Worm (Caenorhabditis elegans) whole organism, L4 larva: ENCODE data around the gene kin-5.
A peak's percentile ranks its signal among the peaks of the same experiment; 100 is the strongest.

Experiments used
- F37D6.2 ChIP-seq: sonication (generic microtip); optimal IDR thresholded peaks from 2 replicates; lab custom pipeline; 2016; ENCODE audit warnings: mild to moderate bottlenecking, missing genetic modification characterization, missing compliant biosample characterization
- T20F7.1 ChIP-seq: fragments of 200-800 bp; sonication (Bioruptor generic); optimal IDR thresholded peaks from 2 replicates; lab custom pipeline; 2018; ENCODE audit warnings: mild to moderate bottlenecking, missing genetic modification characterization, missing compliant biosample characterization
- T26A8.4 ChIP-seq: fragments of 200-800 bp; sonication (Bioruptor generic); IDR thresholded peaks from 2 replicates; pipeline ENCODE4 v1.3.6; 2022; ENCODE audit warnings: missing genetic modification characterization, missing compliant biosample characterization
- Y105C5A.15 ChIP-seq: fragments of 200-800 bp; sonication (Bioruptor generic); IDR thresholded peaks from 2 replicates; pipeline ENCODE4 v1.3.6; 2022; ENCODE audit warnings: missing genetic modification characterization, missing compliant biosample characterization
- Y75B8A.6 ChIP-seq: fragments of 200-800 bp; sonication (Bioruptor generic); IDR thresholded peaks from 2 replicates; pipeline ENCODE4 v1.3.6; 2022; ENCODE audit warnings: missing genetic modification reagents, missing genetic modification characterization, missing compliant biosample characterization
- aly-2 ChIP-seq: sonication (generic microtip); optimal IDR thresholded peaks from 2 replicates; lab custom pipeline; 2018; ENCODE audit warnings: missing biosample characterization, missing genetic modification characterization
- ama-1 ChIP-seq: fragments of 150-350 bp; optimal IDR thresholded peaks from 2 replicates; lab custom pipeline; 2014; ENCODE audit warnings: inconsistent platforms, mixed read lengths
- ceh-62 ChIP-seq: sonication (generic microtip); optimal IDR thresholded peaks from 2 replicates; lab custom pipeline; 2017; ENCODE audit warnings: missing biosample characterization, missing genetic modification characterization
- cey-2 ChIP-seq: sonication (generic microtip); optimal IDR thresholded peaks from 3 replicates; lab custom pipeline; 2017; ENCODE audit warnings: missing genetic modification characterization, mild to moderate bottlenecking, missing compliant biosample characterization, antibody characterized with exemption, borderline replicate concordance; ENCODE audit not compliant: insufficient read depth
- daf-16 ChIP-seq, 3 experiments: sonication (generic microtip); optimal IDR thresholded peaks; 2 replicates each; lab custom pipeline; 2016 to 2017; ENCODE audit warnings: missing genetic modification characterization in 3 of 3, missing genetic modification reagents in 3 of 3, mild to moderate bottlenecking in 2 of 3, missing compliant biosample characterization in 2 of 3, missing biosample characterization in 1 of 3, moderate library complexity in 1 of 3
- dmd-6 ChIP-seq: fragments of 200-800 bp; sonication (Bioruptor generic); IDR thresholded peaks from 2 replicates; pipeline ENCODE4 v1.3.6; 2022; ENCODE audit warnings: missing genetic modification reagents, missing genetic modification characterization, missing compliant biosample characterization
- fos-1 ChIP-seq: fragments of 150-350 bp; optimal IDR thresholded peaks from 2 replicates; lab custom pipeline; 2014; ENCODE audit warnings: missing biosample characterization, missing genetic modification characterization
- hlh-30 ChIP-seq: sonication (generic microtip); optimal IDR thresholded peaks from 2 replicates; lab custom pipeline; 2017; ENCODE audit warnings: antibody characterized with exemption, mild to moderate bottlenecking, missing genetic modification characterization, missing compliant biosample characterization; ENCODE audit not compliant: insufficient read depth
- lin-1 ChIP-seq: fragments of 200-800 bp; sonication (Bioruptor generic); IDR thresholded peaks from 2 replicates; pipeline ENCODE4 v1.3.6; 2022; ENCODE audit warnings: missing genetic modification reagents, missing genetic modification characterization, missing compliant biosample characterization
- lin-38 ChIP-seq: fragments of 200-800 bp; sonication (Bioruptor generic); IDR thresholded peaks from 2 replicates; pipeline ENCODE4 v1.3.6; 2022; ENCODE audit warnings: missing genetic modification reagents, missing genetic modification characterization, missing compliant biosample characterization
- lin-39 ChIP-seq: fragments of 150-350 bp; optimal IDR thresholded peaks from 2 replicates; lab custom pipeline; 2014; ENCODE audit warnings: missing biosample characterization, missing genetic modification reagents, missing genetic modification characterization
- lir-3 ChIP-seq: sonication (generic microtip); optimal IDR thresholded peaks from 2 replicates; lab custom pipeline; 2016; ENCODE audit warnings: mild to moderate bottlenecking, missing genetic modification characterization, missing compliant biosample characterization
- madf-5 ChIP-seq, 2 experiments: fragments of 200-800 bp; sonication (Bioruptor generic); IDR thresholded peaks; 2 replicates each; pipeline ENCODE4 v1.3.6; 2022; ENCODE audit warnings: missing compliant biosample characterization in 2 of 2, missing genetic modification characterization in 2 of 2
- mxl-3 ChIP-seq: fragments of 200-800 bp; sonication (Bioruptor generic); optimal IDR thresholded peaks from 2 replicates; lab custom pipeline; 2018; ENCODE audit warnings: mild to moderate bottlenecking, missing genetic modification characterization, missing compliant biosample characterization
- nhr-48 ChIP-seq: sonication (generic microtip); optimal IDR thresholded peaks from 2 replicates; lab custom pipeline; 2016; ENCODE audit warnings: mild to moderate bottlenecking, missing genetic modification characterization, missing compliant biosample characterization
- php-3 ChIP-seq: fragments of 200-800 bp; sonication (Bioruptor generic); IDR thresholded peaks from 2 replicates; pipeline ENCODE4 v1.3.6; 2022; ENCODE audit warnings: missing genetic modification reagents, missing genetic modification characterization, missing compliant biosample characterization
- sdz-12 ChIP-seq: fragments of 200-800 bp; sonication (Bioruptor generic); optimal IDR thresholded peaks from 2 replicates; lab custom pipeline; 2018; ENCODE audit warnings: mild to moderate bottlenecking, missing genetic modification characterization, missing compliant biosample characterization
- set-16 ChIP-seq: fragments of 200-800 bp; sonication (Bioruptor generic); IDR thresholded peaks from 2 replicates; pipeline ENCODE4 v1.3.6; 2022; ENCODE audit warnings: missing genetic modification reagents, missing genetic modification characterization, missing compliant biosample characterization
- snpc-1.2 ChIP-seq: fragments of 200-800 bp; sonication (Bioruptor generic); IDR thresholded peaks from 2 replicates; pipeline ENCODE4 v1.3.6; 2022; ENCODE audit warnings: missing genetic modification reagents, missing genetic modification characterization, missing compliant biosample characterization
- spr-3 ChIP-seq: fragments of 200-800 bp; sonication (Bioruptor generic); optimal IDR thresholded peaks from 2 replicates; lab custom pipeline; 2018; ENCODE audit warnings: mild to moderate bottlenecking, missing genetic modification characterization, missing compliant biosample characterization
- tra-1 ChIP-seq: fragments of 200-800 bp; sonication (Bioruptor generic); IDR thresholded peaks from 2 replicates; pipeline ENCODE4 v1.3.6; 2022; ENCODE audit warnings: missing genetic modification reagents, missing genetic modification characterization, missing compliant biosample characterization
- unc-130 ChIP-seq: sonication (generic microtip); optimal IDR thresholded peaks from 2 replicates; lab custom pipeline; 2016; ENCODE audit warnings: missing genetic modification reagents, missing genetic modification characterization, missing compliant biosample characterization
- vab-7 ChIP-seq: fragments of 200-800 bp; sonication (Bioruptor generic); IDR thresholded peaks from 2 replicates; pipeline ENCODE4 v1.3.6; 2022; ENCODE audit warnings: missing genetic modification reagents, missing genetic modification characterization, missing compliant biosample characterization
- zag-1 ChIP-seq: fragments of 150-350 bp; optimal IDR thresholded peaks from 2 replicates; lab custom pipeline; 2014; ENCODE audit warnings: missing biosample characterization, missing genetic modification characterization
- ztf-11 ChIP-seq: fragments of 150-350 bp; optimal IDR thresholded peaks from 2 replicates; lab custom pipeline; 2014; ENCODE audit warnings: missing biosample characterization, missing genetic modification characterization

kin-5 gene

ce11 chrIV:9982895-9983294 is 13.9 kb upstream of the kin-5 start, which contains the start of gene mam-2:
Gene mam-2 (plus strand): TSS chrIV:9983195.
- TF ChIP-seq lin-1 (GFP tag; lab: Robert Waterston, UW), result no peak
- no peak for TF ChIP-seq sdz-12 (GFP tag; lab: Kevin White, UChicago)
- TF ChIP-seq nhr-48, result no peak
- no peak for TF ChIP-seq madf-5 (GFP tag; IDR thresholded peaks at IDR 0.05; lab: Robert Waterston, UW)
- TF ChIP-seq, all 104 proteins: peak for 0

DNA sequence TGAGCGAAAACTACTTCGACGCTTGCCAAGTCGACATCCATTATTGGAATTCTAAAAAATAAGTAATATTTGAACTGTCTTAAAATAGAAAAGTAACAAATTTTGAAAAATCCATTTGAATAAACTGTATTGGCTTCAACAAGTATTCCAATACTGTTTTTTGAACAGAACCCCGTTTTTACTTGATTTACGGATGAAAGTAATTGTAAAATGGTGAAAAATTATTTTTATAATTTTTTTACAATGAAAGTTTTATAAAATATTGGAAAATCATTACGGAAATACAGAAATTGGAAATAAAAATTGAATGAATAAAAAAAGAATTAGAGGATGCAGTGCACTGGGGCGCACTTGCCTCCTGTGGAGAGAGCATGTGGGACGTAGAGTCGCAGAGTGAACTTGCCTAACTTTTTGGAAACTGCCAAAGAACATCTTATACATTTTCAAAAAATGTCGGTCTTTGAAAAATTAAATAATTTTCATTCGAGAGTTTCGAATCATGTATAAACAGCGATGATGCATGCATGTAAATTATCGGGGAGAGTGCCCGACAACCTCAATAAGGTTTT is 13.3 kb upstream of the kin-5 start, which contains the start of gene rrp-1:
TSS of gene rrp-1 (minus strand) at position 51 of the 569 bp plus-strand sequence.
- TF ChIP-seq lin-38 (GFP tag; lab: Robert Waterston, UW) (peak; percentile 79), vab-7 (GFP tag; lab: Robert Waterston, UW) (no peak)

DNA sequence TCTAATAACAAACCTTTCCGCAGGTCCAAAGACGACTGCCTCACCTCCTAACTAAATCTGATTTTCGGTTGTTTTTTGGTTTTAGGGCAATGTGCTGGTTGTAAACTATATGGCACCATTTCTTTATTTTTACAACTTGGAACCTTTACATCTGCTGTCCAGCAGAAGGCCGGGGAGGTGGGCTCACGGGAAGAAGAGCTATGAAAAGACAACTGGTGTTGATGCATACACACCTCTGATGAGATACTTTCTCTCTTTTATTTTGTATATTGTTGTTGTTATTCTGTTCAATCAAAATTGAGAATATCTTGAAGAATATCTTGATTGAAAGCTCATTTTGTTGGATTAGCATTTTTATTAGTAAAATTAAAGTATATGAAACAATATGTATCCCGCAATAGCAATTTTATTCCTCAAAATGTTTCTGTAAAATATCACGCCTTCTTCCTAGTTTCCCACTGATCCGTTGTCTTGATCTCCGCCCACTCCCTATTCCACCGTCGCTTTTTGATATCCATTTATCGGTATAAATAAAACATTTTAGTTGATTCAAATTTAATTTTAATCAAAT is 8.7 kb upstream of the kin-5 start, which contains the start of gene dhp-2:
TSS of gene dhp-2 (plus strand) at position 521 of the 571 bp plus-strand sequence.
- TF ChIP-seq daf-16 (GFP tag; optimal IDR thresholded peaks at IDR 0.05; lab: Kevin White, UChicago) (peak in 1 of 2 experiments; percentile 56), daf-16 (tag; optimal IDR thresholded peaks at IDR 0.05; lab: Kevin White, UChicago) (no peak), lin-38 (GFP tag; lab: Robert Waterston, UW) (no peak)

ce11 chrIV:9976284-9976683 is 7.3 kb upstream of the kin-5 start, which contains the start of gene C47E12.14:
Gene C47E12.14 (minus strand): TSS chrIV:9976384.
- TF ChIP-seq unc-130 (GFP tag; lab: Kevin White, UChicago) (no peak), lin-1 (GFP tag; lab: Robert Waterston, UW) (no peak), dmd-6 (GFP tag; lab: Robert Waterston, UW) (no peak), madf-5 (GFP tag; IDR thresholded peaks at IDR 0.05; lab: Robert Waterston, UW) (no peak), tra-1 (GFP tag; lab: Robert Waterston, UW) (no peak), set-16 (GFP tag; lab: Robert Waterston, UW) (no peak), T20F7.1 (no peak), lir-3 (tag; lab: Kevin White, UChicago) (no peak), aly-2 (tag; lab: Kevin White, UChicago) (no peak), nhr-48 (no peak), spr-3 (GFP tag; lab: Kevin White, UChicago) (no peak), Y105C5A.15 (GFP tag; lab: Robert Waterston, UW) (no peak), fos-1 (tag; lab: Kevin White, UChicago) (no peak), snpc-1.2 (GFP tag; lab: Robert Waterston, UW) (no peak), ceh-62 (tag; lab: Kevin White, UChicago) (no peak), ama-1 (no peak), lin-38 (GFP tag; lab: Robert Waterston, UW) (no peak), php-3 (GFP tag; lab: Robert Waterston, UW) (no peak)

DNA sequence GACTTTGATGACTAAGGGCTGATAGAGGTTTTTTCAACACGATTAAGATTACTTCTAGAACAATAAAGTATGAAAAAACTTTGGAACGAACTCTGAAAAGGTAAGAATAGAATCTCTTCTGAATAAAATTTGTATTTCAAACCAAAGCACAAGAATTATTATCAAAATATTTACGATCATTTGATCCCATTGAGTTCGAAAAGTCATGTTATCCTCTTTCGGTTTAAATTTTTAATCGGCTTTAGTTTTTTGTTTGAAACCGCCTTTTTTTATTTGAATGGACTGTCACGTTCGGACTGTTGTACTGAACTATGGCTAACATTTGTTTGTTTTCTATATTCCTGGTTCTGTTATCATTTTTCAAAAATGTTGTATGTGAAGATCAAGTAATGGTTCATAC is 5.4 kb upstream of the kin-5 start, which contains the start of gene C47E12.9:
TSS of gene C47E12.9 (plus strand) at position 301 of the 400 bp plus-strand sequence.
- TF ChIP-seq hlh-30 (tag; lab: Kevin White, UChicago) (no peak), lin-39 (no peak), T26A8.4 (no peak), Y75B8A.6 (GFP tag; lab: Robert Waterston, UW) (no peak), zag-1 (tag; lab: Kevin White, UChicago) (no peak), ztf-11 (tag; lab: Kevin White, UChicago) (no peak), F37D6.2 (no peak), cey-2 (tag; lab: Kevin White, UChicago) (no peak), mxl-3 (GFP tag; lab: Kevin White, UChicago) (no peak)
